Worm (Caenorhabditis elegans) whole organism, L4 larva: ENCODE data around the gene lurp-3.

Experiments
- ces-1 ChIP-seq: fragments of 150-350 bp; sonication (generic microtip); optimal IDR thresholded peaks from 4 replicates; lab custom pipeline; 2014; ENCODE audit warnings: missing biosample characterization, missing genetic modification reagents, missing genetic modification characterization
- daf-16 ChIP-seq, 3 experiments: sonication (generic microtip); optimal IDR thresholded peaks; 2 replicates each; lab custom pipeline; 2016 to 2017; ENCODE audit warnings: missing genetic modification characterization in 3 of 3, missing genetic modification reagents in 3 of 3, mild to moderate bottlenecking in 2 of 3, missing compliant biosample characterization in 2 of 3, missing biosample characterization in 1 of 3, moderate library complexity in 1 of 3
- dmd-6 ChIP-seq: fragments of 200-800 bp; sonication (Bioruptor generic); IDR thresholded peaks from 2 replicates; pipeline ENCODE4 v1.3.6; 2022; ENCODE audit warnings: missing genetic modification reagents, missing genetic modification characterization, missing compliant biosample characterization
- fos-1 ChIP-seq: fragments of 150-350 bp; optimal IDR thresholded peaks from 2 replicates; lab custom pipeline; 2014; ENCODE audit warnings: missing biosample characterization, missing genetic modification characterization
- lin-15B ChIP-seq: fragments of 150-350 bp; sonication (generic microtip); optimal IDR thresholded peaks from 3 replicates; lab custom pipeline; 2014; ENCODE audit warnings: missing biosample characterization, missing genetic modification characterization
- lir-3 ChIP-seq: sonication (generic microtip); optimal IDR thresholded peaks from 2 replicates; lab custom pipeline; 2016; ENCODE audit warnings: mild to moderate bottlenecking, missing genetic modification characterization, missing compliant biosample characterization
- madf-5 ChIP-seq, 2 experiments: fragments of 200-800 bp; sonication (Bioruptor generic); IDR thresholded peaks; 2 replicates each; pipeline ENCODE4 v1.3.6; 2022; ENCODE audit warnings: missing compliant biosample characterization in 2 of 2, missing genetic modification characterization in 2 of 2
- nhr-237 ChIP-seq: sonication (generic microtip); optimal IDR thresholded peaks from 2 replicates; lab custom pipeline; 2017; ENCODE audit warnings: missing biosample characterization, missing genetic modification characterization
- nhr-28 ChIP-seq: fragments of 150-350 bp; optimal IDR thresholded peaks from 2 replicates; lab custom pipeline; 2014; ENCODE audit warnings: missing biosample characterization, missing genetic modification characterization
- nhr-76 ChIP-seq: fragments of 150-350 bp; optimal IDR thresholded peaks from 2 replicates; lab custom pipeline; 2014; ENCODE audit warnings: missing biosample characterization, missing genetic modification characterization
- snpc-4 ChIP-seq: fragments of 150-350 bp; optimal IDR thresholded peaks from 2 replicates; lab custom pipeline; 2014; ENCODE audit warnings: missing biosample characterization, missing genetic modification characterization
- unc-39 ChIP-seq: sonication (generic microtip); optimal IDR thresholded peaks from 2 replicates; lab custom pipeline; 2017; ENCODE audit warnings: missing biosample characterization, missing genetic modification characterization
- ztf-11 ChIP-seq: fragments of 150-350 bp; optimal IDR thresholded peaks from 2 replicates; lab custom pipeline; 2014; ENCODE audit warnings: missing biosample characterization, missing genetic modification characterization

DNA sequence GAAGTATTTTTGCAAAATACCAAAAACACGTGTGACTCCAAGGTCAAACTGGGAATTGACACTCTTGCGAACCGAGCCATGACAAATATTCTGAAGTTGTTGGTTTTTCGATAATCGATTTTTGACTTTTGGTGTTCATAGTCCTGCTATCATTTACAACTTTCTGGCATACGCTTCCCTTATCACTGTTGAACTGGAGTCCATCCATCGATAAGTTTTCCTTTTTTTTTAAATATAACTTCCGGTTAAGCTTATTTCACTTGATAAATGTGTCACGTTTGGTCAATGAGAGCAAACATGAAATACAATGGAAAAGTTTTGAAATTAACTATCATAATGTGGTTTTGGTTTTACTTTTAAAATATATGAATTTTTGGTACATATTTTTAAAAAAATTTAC, 33.9 kb upstream of the lurp-3 start:
- no peak for TF ChIP-seq ces-1
- no peak for TF ChIP-seq madf-5 (GFP tag; IDR thresholded peaks at IDR 0.05; lab: Robert Waterston, UW)
- TF ChIP-seq lir-3 (tag; lab: Kevin White, UChicago), result no peak
- no peak for TF ChIP-seq unc-39 (tag; lab: Kevin White, UChicago)
- peak; percentile 80 for TF ChIP-seq dmd-6 (GFP tag; lab: Robert Waterston, UW)
- TF ChIP-seq ztf-11, result no peak
- no peak for TF ChIP-seq daf-16 (GFP tag; optimal IDR thresholded peaks at IDR 0.05; lab: Kevin White, UChicago)
- TF ChIP-seq daf-16 (tag; optimal IDR thresholded peaks at IDR 0.05; lab: Kevin White, UChicago), result no peak
- peak; percentile 59 for TF ChIP-seq nhr-28 (tag; lab: Kevin White, UChicago)
- TF ChIP-seq lin-15B, result no peak
- TF ChIP-seq fos-1 (tag; lab: Kevin White, UChicago), result no peak
- no peak for TF ChIP-seq nhr-237 (tag; lab: Kevin White, UChicago)
- TF ChIP-seq snpc-4 (tag; lab: Kevin White, UChicago), result no peak
- no peak for TF ChIP-seq nhr-76
